Worm (Caenorhabditis elegans) whole organism, young adult: ENCODE results near the gene ZK816.3.

Experiments used
- F39B2.1 ChIP-seq: fragments of 200-800 bp; sonication (Bioruptor generic); IDR thresholded peaks from 2 replicates; pipeline ENCODE4 v1.3.6; 2022; ENCODE audit warnings: missing genetic modification reagents, missing genetic modification characterization, missing compliant biosample characterization
- Y79H2A.3 ChIP-seq: fragments of 200-800 bp; sonication (Bioruptor generic); conservative IDR thresholded peaks from 2 replicates; pipeline ENCODE4 v1.3.6; 2022; ENCODE audit warnings: missing genetic modification reagents, missing genetic modification characterization, missing compliant biosample characterization
- akir-1 ChIP-seq: fragments of 200-800 bp; sonication (Bioruptor generic); optimal IDR thresholded peaks from 2 replicates; lab custom pipeline; 2018; ENCODE audit warnings: mild to moderate bottlenecking, missing genetic modification characterization, moderate library complexity, missing compliant biosample characterization
- attf-3 ChIP-seq: fragments of 200-800 bp; sonication (Bioruptor generic); conservative IDR thresholded peaks from 2 replicates; pipeline ENCODE4 v1.3.6; 2022; ENCODE audit warnings: missing genetic modification reagents, missing genetic modification characterization, missing compliant biosample characterization
- ccch-3 ChIP-seq: fragments of 200-800 bp; sonication (Bioruptor generic); optimal IDR thresholded peaks from 2 replicates; lab custom pipeline; 2018; ENCODE audit warnings: mild to moderate bottlenecking, missing genetic modification characterization, missing compliant biosample characterization
- fkh-3 ChIP-seq: sonication (generic microtip); optimal IDR thresholded peaks from 2 replicates; lab custom pipeline; 2016; ENCODE audit warnings: mild to moderate bottlenecking, missing genetic modification characterization, missing compliant biosample characterization
- mxl-1 ChIP-seq: sonication (generic microtip); optimal IDR thresholded peaks from 2 replicates; lab custom pipeline; 2016; ENCODE audit warnings: missing genetic modification characterization, missing compliant biosample characterization
- nhr-120 ChIP-seq: fragments of 200-800 bp; sonication (Bioruptor generic); IDR thresholded peaks from 2 replicates; pipeline ENCODE4 v1.3.6; 2022; ENCODE audit warnings: missing genetic modification characterization, missing compliant biosample characterization
- nhr-179 ChIP-seq: sonication (generic microtip); optimal IDR thresholded peaks from 2 replicates; lab custom pipeline; 2016; ENCODE audit warnings: mild to moderate bottlenecking, missing genetic modification characterization, missing compliant biosample characterization
- rpc-1 ChIP-seq, 2 experiments: fragments of 150-350 bp in 1 of 2; sonication (generic microtip) in 1 of 2; optimal IDR thresholded peaks; 2 replicates each; lab custom pipeline; 2014 to 2018; ENCODE audit warnings: missing biosample characterization in 1 of 2, missing genetic modification characterization in 1 of 2, missing genetic modification reagents in 1 of 2, missing genotype in 1 of 2
- tbx-9 ChIP-seq: sonication (generic microtip); optimal IDR thresholded peaks from 2 replicates; lab custom pipeline; 2016; ENCODE audit warnings: borderline replicate concordance, missing genetic modification characterization, inconsistent platforms, missing compliant biosample characterization
- ztf-3 ChIP-seq: fragments of 200-800 bp; sonication (Bioruptor generic); optimal IDR thresholded peaks from 2 replicates; lab custom pipeline; 2018; ENCODE audit warnings: mild to moderate bottlenecking, missing genetic modification characterization, missing compliant biosample characterization

DNA sequence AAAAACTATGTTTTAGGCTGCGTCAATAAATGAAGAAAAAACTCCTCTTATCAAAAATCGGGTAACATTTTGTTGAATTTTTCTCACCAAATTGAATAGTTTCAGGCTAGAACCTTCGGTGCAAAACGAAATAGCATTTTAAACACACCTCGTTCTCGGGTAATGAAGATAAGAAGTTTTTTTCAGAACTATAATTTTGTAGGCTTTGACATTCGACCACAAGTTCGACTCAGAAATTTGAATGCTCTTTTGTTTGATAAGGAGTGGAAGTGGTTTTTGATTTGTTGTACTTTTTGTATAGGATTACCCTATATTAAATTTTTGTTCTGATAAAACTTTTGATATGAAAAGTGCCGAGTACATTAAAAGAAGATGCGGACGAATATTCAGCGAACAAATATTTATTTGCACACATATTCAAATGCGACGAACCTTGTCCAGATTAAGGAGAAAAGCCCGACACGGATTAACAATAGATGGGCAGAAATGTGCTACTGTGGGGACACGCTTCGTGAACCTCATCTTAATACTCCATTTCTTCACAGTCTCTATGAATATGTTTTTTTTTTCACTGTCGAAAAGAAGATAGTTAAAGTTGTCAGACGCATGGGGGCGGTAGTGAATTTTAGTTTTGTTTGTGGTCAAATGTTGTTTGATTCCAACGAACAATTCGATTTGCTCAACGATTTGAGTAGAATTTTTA is 41.4 kb upstream of the ZK816.3 start:
- TF ChIP-seq F39B2.1 (GFP tag; lab: Robert Waterston, UW): no peak
- TF ChIP-seq tbx-9 (tag; lab: Kevin White, UChicago): no peak
- TF ChIP-seq nhr-120 (GFP tag; lab: Robert Waterston, UW): no peak
- no peak for TF ChIP-seq Y79H2A.3 (GFP tag; lab: Robert Waterston, UW)
- no peak for TF ChIP-seq akir-1 (GFP tag; lab: Kevin White, UChicago)
- no peak for TF ChIP-seq ccch-3
- TF ChIP-seq fkh-3 (tag; lab: Kevin White, UChicago): no peak
- TF ChIP-seq attf-3 (GFP tag; lab: Robert Waterston, UW): no peak
- TF ChIP-seq rpc-1 (optimal IDR thresholded peaks at IDR 0.05; lab: Kevin White, UChicago): no peak
- TF ChIP-seq rpc-1 (tag; optimal IDR thresholded peaks at IDR 0.05; lab: Kevin White, UChicago): no peak
- TF ChIP-seq ztf-3 (GFP tag; lab: Kevin White, UChicago): no peak
- no peak for TF ChIP-seq nhr-179 (tag; lab: Kevin White, UChicago)
- no peak for TF ChIP-seq mxl-1
